Worm (Caenorhabditis elegans): ENCODE data around the gene F22F4.9.

DNA sequence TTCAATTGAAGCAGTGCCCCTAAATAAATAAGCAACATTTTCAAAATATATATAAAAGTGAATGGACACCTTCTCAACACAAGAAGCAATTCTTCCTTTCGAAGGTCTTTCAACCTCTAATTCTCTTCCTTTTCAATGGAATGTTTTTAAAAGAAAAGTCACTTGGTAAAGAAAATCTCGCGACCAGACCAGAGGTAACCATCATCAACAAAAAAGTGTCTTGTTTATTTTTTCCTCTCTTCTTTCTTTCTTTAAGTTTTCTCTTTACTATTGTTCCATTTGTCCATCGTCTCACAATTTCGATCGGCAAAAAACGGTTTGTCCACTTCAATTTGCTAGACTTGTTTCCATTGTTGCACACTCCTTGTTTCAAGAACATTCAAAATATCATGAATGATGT lies 15.8 kb upstream of the F22F4.9 start, which contains the start of gene C09B8.8:
- TF ChIP-seq aly-2 (tag; optimal IDR thresholded peaks at IDR 0.05), result no peak
- TF ChIP-seq sem-4 (tag; optimal IDR thresholded peaks at IDR 0.05), result no peak
- TF ChIP-seq skn-1 (tag; optimal IDR thresholded peaks at IDR 0.05), result no peak
- no peak for TF ChIP-seq unc-62 (GFP tag; optimal IDR thresholded peaks at IDR 0.05)
- no peak for TF ChIP-seq lin-11 (tag; optimal IDR thresholded peaks at IDR 0.05)
- TF ChIP-seq fos-1 (tag; optimal IDR thresholded peaks at IDR 0.05), result no peak
- TF ChIP-seq peb-1 (tag; optimal IDR thresholded peaks at IDR 0.05), result no peak
- TF ChIP-seq nhr-23 (tag; optimal IDR thresholded peaks at IDR 0.05), result no peak
- TF ChIP-seq lin-39 (tag; optimal IDR thresholded peaks at IDR 0.05), result no peak
- TF ChIP-seq ama-1 (optimal IDR thresholded peaks at IDR 0.05), result no peak
- no peak for TF ChIP-seq ZK546.5 (tag; optimal IDR thresholded peaks at IDR 0.05)
- no peak for TF ChIP-seq zag-1 (tag; optimal IDR thresholded peaks at IDR 0.05)
